Fruit fly (Drosophila melanogaster): Measurements from ENCODE around the gene CG3690.

DNA sequence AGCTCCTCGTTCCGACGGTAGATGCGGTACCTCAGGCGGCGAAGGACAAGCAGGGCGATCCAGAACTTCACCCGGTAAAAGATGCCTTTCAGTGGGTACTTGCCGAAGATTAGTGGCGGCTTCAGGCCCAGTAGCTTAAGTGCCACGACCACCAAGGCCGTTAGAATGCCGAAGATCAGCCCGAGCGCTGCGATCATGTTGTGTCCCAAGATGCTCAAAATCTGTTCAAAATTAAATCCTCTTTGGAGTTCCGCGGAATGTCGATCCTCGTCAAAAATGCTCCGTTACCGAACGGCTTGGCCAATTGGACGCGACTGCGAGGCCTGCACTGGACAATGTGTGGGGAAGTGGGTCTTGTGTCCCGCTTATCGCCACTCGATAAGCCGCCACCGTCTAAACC is 19.5 kb downstream of the CG3690 start, which contains the start of the genes CG32815 and CG3706:
- TF ChIP-seq Hr78 (GFP tag; optimal IDR thresholded peaks at IDR 0.05): no peak
- TF ChIP-seq foxo (GFP tag; optimal IDR thresholded peaks at IDR 0.05): no peak
- no peak for TF ChIP-seq psq (GFP tag; optimal IDR thresholded peaks at IDR 0.05)
- TF ChIP-seq OdsH (GFP tag; optimal IDR thresholded peaks at IDR 0.05): no peak
- no peak for TF ChIP-seq GATAd (GFP tag; optimal IDR thresholded peaks at IDR 0.05)
- no peak for TF ChIP-seq Vsx2 (GFP tag; optimal IDR thresholded peaks at IDR 0.05; ENCODE audit: partially characterized antibody)
- TF ChIP-seq usp (GFP tag; optimal IDR thresholded peaks at IDR 0.05): no peak
- no peak for TF ChIP-seq Abd-B (GFP tag; optimal IDR thresholded peaks at IDR 0.05)
- TF ChIP-seq dl (GFP tag; optimal IDR thresholded peaks at IDR 0.05; ENCODE audit: insufficient read depth in 1 of 2, partially characterized antibody in 2 of 2): no peak
- no peak for TF ChIP-seq h (GFP tag; optimal IDR thresholded peaks at IDR 0.05)
- TF ChIP-seq HLH106 (tag; optimal IDR thresholded peaks at IDR 0.05): no peak
- TF ChIP-seq pan (optimal IDR thresholded peaks at IDR 0.05): no peak
- TF ChIP-seq Hr83 (GFP tag; optimal IDR thresholded peaks at IDR 0.05; ENCODE audit: poor library complexity, severe bottlenecking): no peak
